Worm (Caenorhabditis elegans): ENCODE measurements around the gene F56D5.3.

F56D5.3 gene

ce11 chrIV:9441391-9441790 is 44.0 kb downstream of the F56D5.3 start:
- TF ChIP-seq lin-13 (tag; optimal IDR thresholded peaks at IDR 0.05) (no peak), ceh-43 (GFP tag; optimal IDR thresholded peaks at IDR 0.05) (no peak), zip-8 (tag; optimal IDR thresholded peaks at IDR 0.05) (no peak), drap-1 (GFP tag; optimal IDR thresholded peaks at IDR 0.05) (no peak), ceh-39 (tag; optimal IDR thresholded peaks at IDR 0.05) (no peak), bed-3 (GFP tag; optimal IDR thresholded peaks at IDR 0.05) (no peak), M03D4.4 (tag; optimal IDR thresholded peaks at IDR 0.05) (no peak), unc-120 (tag; optimal IDR thresholded peaks at IDR 0.05; ENCODE audit: poor library complexity, severe bottlenecking) (no peak), unc-62 (GFP tag; optimal IDR thresholded peaks at IDR 0.05) (no peak), pha-4 (tag; optimal IDR thresholded peaks at IDR 0.05) (no peak), cnd-1 (tag; optimal IDR thresholded peaks at IDR 0.05) (no peak), unc-39 (tag; optimal IDR thresholded peaks at IDR 0.05) (no peak)

- TF ChIP-seq mab-5 (tag; optimal IDR thresholded peaks at IDR 0.05) = no peak
- peak; percentile 80 for TF ChIP-seq elt-1 (tag; optimal IDR thresholded peaks at IDR 0.05; ENCODE audit: borderline replicate concordance, insufficient read depth)
Measured at ce11 chrIV:9442106-9442532, 44.7 kb downstream of the F56D5.3 start.

- TF ChIP-seq elt-1 (tag; optimal IDR thresholded peaks at IDR 0.05; ENCODE audit: borderline replicate concordance, insufficient read depth) (no peak), cnd-1 (tag; optimal IDR thresholded peaks at IDR 0.05) (no peak), mls-2 (tag; optimal IDR thresholded peaks at IDR 0.05) (no peak), nhr-28 (tag; optimal IDR thresholded peaks at IDR 0.05) (no peak), flh-1 (GFP tag; optimal IDR thresholded peaks at IDR 0.05) (no peak), hlh-1 (tag; optimal IDR thresholded peaks at IDR 0.05) (no peak), drap-1 (GFP tag; optimal IDR thresholded peaks at IDR 0.05) (no peak), zip-8 (tag; optimal IDR thresholded peaks at IDR 0.05) (no peak), nhr-237 (tag; optimal IDR thresholded peaks at IDR 0.05) (no peak), lin-32 (GFP tag; optimal IDR thresholded peaks at IDR 0.05) (no peak), nhr-2 (tag; optimal IDR thresholded peaks at IDR 0.05) (no peak), lin-13 (tag; optimal IDR thresholded peaks at IDR 0.05) (no peak), snpc-4 (tag; optimal IDR thresholded peaks at IDR 0.05) (no peak), unc-120 (tag; optimal IDR thresholded peaks at IDR 0.05; ENCODE audit: poor library complexity, severe bottlenecking) (no peak), bed-3 (GFP tag; optimal IDR thresholded peaks at IDR 0.05) (no peak), nhr-76 (tag; optimal IDR thresholded peaks at IDR 0.05) (no peak), elt-3 (tag; optimal IDR thresholded peaks at IDR 0.05) (no peak), ces-1 (GFP tag; optimal IDR thresholded peaks at IDR 0.05) (no peak), nhr-12 (tag; optimal IDR thresholded peaks at IDR 0.05) (no peak)
Measured at ce11 chrIV:9443940-9444339, 46.6 kb downstream of the F56D5.3 start, which contains the start of gene F38E11.9. F38E11.9 (minus strand) TSS chrIV:9444040.

- TF ChIP-seq nhr-2 (tag; optimal IDR thresholded peaks at IDR 0.05) (peak; percentile 41), ceh-39 (tag; optimal IDR thresholded peaks at IDR 0.05) (peak; percentile 78), lin-13 (tag; optimal IDR thresholded peaks at IDR 0.05) (peak; percentile 94), drap-1 (GFP tag; optimal IDR thresholded peaks at IDR 0.05) (peak; percentile 66), sem-2 (GFP tag; optimal IDR thresholded peaks at IDR 0.05) (peak; percentile 43), flh-1 (GFP tag; optimal IDR thresholded peaks at IDR 0.05) (no peak), ceh-83 (GFP tag; optimal IDR thresholded peaks at IDR 0.05) (no peak), blmp-1 (tag; optimal IDR thresholded peaks at IDR 0.05) (no peak), ham-2 (GFP tag; optimal IDR thresholded peaks at IDR 0.05) (peak; percentile 45), ztf-11 (tag; optimal IDR thresholded peaks at IDR 0.05) (peak; percentile 54), elt-3 (tag; optimal IDR thresholded peaks at IDR 0.05) (peak; percentile 38), ces-1 (GFP tag; optimal IDR thresholded peaks at IDR 0.05) (peak; percentile 84), snpc-4 (tag; optimal IDR thresholded peaks at IDR 0.05) (no peak), unc-62 (GFP tag; optimal IDR thresholded peaks at IDR 0.05) (peak; percentile 38), hlh-1 (tag; optimal IDR thresholded peaks at IDR 0.05) (peak; percentile 63), zip-8 (tag; optimal IDR thresholded peaks at IDR 0.05) (no peak), cnd-1 (tag; optimal IDR thresholded peaks at IDR 0.05) (peak; percentile 54), lsy-2 (tag; optimal IDR thresholded peaks at IDR 0.05) (peak; percentile 76), unc-120 (tag; optimal IDR thresholded peaks at IDR 0.05; ENCODE audit: poor library complexity, severe bottlenecking) (peak; percentile 85), sptf-1 (tag; optimal IDR thresholded peaks at IDR 0.05) (peak; percentile 46), mab-5 (tag; optimal IDR thresholded peaks at IDR 0.05) (no peak), tbx-8 (GFP tag; optimal IDR thresholded peaks at IDR 0.05) (peak; percentile 33), nhr-237 (tag; optimal IDR thresholded peaks at IDR 0.05) (peak; percentile 48), pha-4 (tag; optimal IDR thresholded peaks at IDR 0.05) (peak; percentile 97), unc-39 (tag; optimal IDR thresholded peaks at IDR 0.05) (no peak), nhr-28 (tag; optimal IDR thresholded peaks at IDR 0.05) (no peak), mls-2 (tag; optimal IDR thresholded peaks at IDR 0.05) (no peak), mep-1 (tag; optimal IDR thresholded peaks at IDR 0.05) (peak; percentile 80), nhr-12 (tag; optimal IDR thresholded peaks at IDR 0.05) (peak; percentile 29)
Measured at ce11 chrIV:9444417-9445026, 47.1 kb downstream of the F56D5.3 start.

Measured in whole organism, mixed stage, embryonic.